Worm (Caenorhabditis elegans) whole organism, early embryonic: ENCODE results near the gene M01F1.4.

Experiments
- B0310.2 ChIP-seq: sonication (generic microtip); optimal IDR thresholded peaks from 2 replicates; lab custom pipeline; 2016; ENCODE audit warnings: mild to moderate bottlenecking, missing genetic modification characterization, missing compliant biosample characterization
- F13C5.2 ChIP-seq: sonication (generic microtip); optimal IDR thresholded peaks from 2 replicates; lab custom pipeline; 2017; ENCODE audit warnings: mild to moderate bottlenecking, missing genetic modification characterization, inconsistent platforms, missing compliant biosample characterization
- aly-1 ChIP-seq: sonication (generic microtip); optimal IDR thresholded peaks from 2 replicates; lab custom pipeline; 2016; ENCODE audit warnings: missing genetic modification characterization, missing compliant biosample characterization
- ama-1 ChIP-seq: fragments of 150-350 bp; optimal IDR thresholded peaks from 2 replicates; lab custom pipeline; 2014
- ceh-13 ChIP-seq: fragments of 200-800 bp; sonication (Bioruptor generic); optimal IDR thresholded peaks from 2 replicates; lab custom pipeline; 2018; ENCODE audit warnings: mild to moderate bottlenecking, missing genetic modification characterization, missing compliant biosample characterization
- ceh-36 ChIP-seq: sonication (generic microtip); optimal IDR thresholded peaks from 2 replicates; lab custom pipeline; 2016; ENCODE audit warnings: missing genetic modification characterization, inconsistent platforms, missing compliant biosample characterization
- ets-7 ChIP-seq: sonication (generic microtip); optimal IDR thresholded peaks from 2 replicates; lab custom pipeline; 2016; ENCODE audit warnings: missing genotype, missing genetic modification characterization, missing compliant biosample characterization
- flt-1 ChIP-seq: fragments of 200-800 bp; sonication (Bioruptor generic); IDR thresholded peaks from 2 replicates; pipeline ENCODE4 v1.3.6; 2022; ENCODE audit warnings: missing genetic modification characterization, missing compliant biosample characterization
- hmbx-1 ChIP-seq: sonication (generic microtip); optimal IDR thresholded peaks from 2 replicates; lab custom pipeline; 2016; ENCODE audit warnings: mild to moderate bottlenecking, missing genetic modification characterization, missing compliant biosample characterization
- hmg-4 ChIP-seq: fragments of 200-800 bp; sonication (Bioruptor generic); optimal IDR thresholded peaks from 2 replicates; lab custom pipeline; 2018; ENCODE audit warnings: mild to moderate bottlenecking, missing genetic modification characterization, missing compliant biosample characterization
- hnd-1 ChIP-seq: sonication (generic microtip); optimal IDR thresholded peaks from 2 replicates; lab custom pipeline; 2016; ENCODE audit warnings: missing genetic modification characterization, missing compliant biosample characterization
- pes-1 ChIP-seq: fragments of 200-800 bp; sonication (Bioruptor generic); IDR thresholded peaks from 2 replicates; pipeline ENCODE4 v1.3.6; 2022; ENCODE audit warnings: missing genetic modification reagents, missing genetic modification characterization, missing compliant biosample characterization
- scrt-1 ChIP-seq: fragments of 200-800 bp; sonication (Bioruptor generic); IDR thresholded peaks from 2 replicates; pipeline ENCODE4 v1.3.6; 2022; ENCODE audit warnings: missing genetic modification characterization, missing compliant biosample characterization
- sea-1 ChIP-seq: fragments of 200-800 bp; sonication (Bioruptor generic); conservative IDR thresholded peaks from 2 replicates; pipeline ENCODE4 v1.3.6; 2022; ENCODE audit warnings: missing genetic modification characterization, missing compliant biosample characterization
- tbx-11 ChIP-seq: fragments of 200-800 bp; sonication (Bioruptor generic); IDR thresholded peaks from 2 replicates; pipeline ENCODE4 v1.3.6; 2022; ENCODE audit warnings: missing genetic modification characterization, missing compliant biosample characterization
- tbx-37 ChIP-seq: fragments of 200-800 bp; sonication (Bioruptor generic); conservative IDR thresholded peaks from 2 replicates; pipeline ENCODE4 v1.3.6; 2022; ENCODE audit warnings: missing genetic modification reagents, missing genetic modification characterization, missing compliant biosample characterization
- tra-4 ChIP-seq: sonication (generic microtip); optimal IDR thresholded peaks from 2 replicates; lab custom pipeline; 2017; ENCODE audit warnings: missing genetic modification characterization, missing compliant biosample characterization

Gene M01F1.4

ce11 chrIII:3478795-3479398, 30.9 kb downstream of the M01F1.4 start:
- no peak for TF ChIP-seq B0310.2
- TF ChIP-seq hmbx-1 (tag; lab: Kevin White, UChicago), result no peak
- no peak for TF ChIP-seq tbx-11
- no peak for TF ChIP-seq scrt-1 (GFP tag; lab: Robert Waterston, UW)
- TF ChIP-seq tbx-37 (GFP tag; lab: Robert Waterston, UW), result no peak
- no peak for TF ChIP-seq aly-1 (tag; lab: Kevin White, UChicago)
- TF ChIP-seq tra-4 (tag; lab: Kevin White, UChicago), result no peak
- no peak for TF ChIP-seq ceh-13
- no peak for TF ChIP-seq hmg-4 (GFP tag; lab: Kevin White, UChicago)
- no peak for TF ChIP-seq sea-1 (GFP tag; lab: Robert Waterston, UW)
- no peak for TF ChIP-seq hnd-1 (tag; lab: Kevin White, UChicago)
- no peak for TF ChIP-seq ama-1 (lab: Kevin White, UChicago)
- TF ChIP-seq ets-7 (tag; lab: Kevin White, UChicago), result no peak
- TF ChIP-seq ceh-36 (tag; lab: Kevin White, UChicago), result no peak
- no peak for TF ChIP-seq F13C5.2 (tag; lab: Kevin White, UChicago)
- TF ChIP-seq pes-1 (GFP tag; lab: Robert Waterston, UW), result no peak
- TF ChIP-seq flt-1 (GFP tag; lab: Robert Waterston, UW), result no peak

ce11 chrIII:3477375-3477774, 32.5 kb downstream of the M01F1.4 start:
- TF ChIP-seq tbx-11 (no peak), hmg-4 (GFP tag; lab: Kevin White, UChicago) (no peak), ceh-36 (tag; lab: Kevin White, UChicago) (peak; percentile 80)

DNA sequence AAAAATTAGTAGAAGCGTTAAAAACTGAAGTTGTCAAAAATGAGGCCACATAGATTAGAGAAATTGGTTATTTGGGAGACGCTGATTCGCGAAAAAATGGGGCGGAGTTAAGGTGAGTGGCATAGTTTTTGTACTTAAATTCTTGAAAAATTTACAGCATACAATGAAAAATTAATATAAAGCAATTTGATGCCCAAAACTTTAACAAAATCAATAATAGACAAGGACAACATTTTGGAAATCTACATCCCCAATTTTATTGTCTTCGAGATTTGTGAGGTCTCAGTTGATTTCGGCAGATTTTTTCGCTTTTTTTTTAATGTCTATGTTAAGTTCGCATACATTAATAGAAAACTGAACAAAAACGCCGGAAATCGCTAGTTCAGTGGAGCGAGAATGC, 33.6 kb downstream of the M01F1.4 start:
- peak; percentile 42 for TF ChIP-seq tra-4 (tag; lab: Kevin White, UChicago)
- TF ChIP-seq scrt-1 (GFP tag; lab: Robert Waterston, UW), result no peak
- TF ChIP-seq hnd-1 (tag; lab: Kevin White, UChicago), result peak; percentile 40
- peak; percentile 42 for TF ChIP-seq ceh-13
- TF ChIP-seq pes-1 (GFP tag; lab: Robert Waterston, UW), result peak; percentile 20; the same call in 1 of the 2 replicates
- TF ChIP-seq F13C5.2 (tag; lab: Kevin White, UChicago), result no peak
- peak; percentile 49 for TF ChIP-seq ets-7 (tag; lab: Kevin White, UChicago)
- TF ChIP-seq flt-1 (GFP tag; lab: Robert Waterston, UW), result no peak
- peak; percentile 56 for TF ChIP-seq hmbx-1 (tag; lab: Kevin White, UChicago)
- peak; percentile 68 for TF ChIP-seq B0310.2

ce11 chrIII:3475497-3475896, 34.3 kb downstream of the M01F1.4 start, which contains the start of gene C34C12.9:
Gene C34C12.9, minus strand, starts transcription at chrIII:3475512.
- TF ChIP-seq tra-4 (tag; lab: Kevin White, UChicago) (no peak), hnd-1 (tag; lab: Kevin White, UChicago) (no peak), pes-1 (GFP tag; lab: Robert Waterston, UW) (no peak), aly-1 (tag; lab: Kevin White, UChicago) (no peak), ceh-36 (tag; lab: Kevin White, UChicago) (no peak), scrt-1 (GFP tag; lab: Robert Waterston, UW) (no peak), ceh-13 (no peak), B0310.2 (no peak), ama-1 (lab: Kevin White, UChicago) (no peak), hmbx-1 (tag; lab: Kevin White, UChicago) (no peak), sea-1 (GFP tag; lab: Robert Waterston, UW) (no peak), hmg-4 (GFP tag; lab: Kevin White, UChicago) (no peak), tbx-11 (no peak), F13C5.2 (tag; lab: Kevin White, UChicago) (no peak)

- TF ChIP-seq flt-1 (GFP tag; lab: Robert Waterston, UW) (no peak), tbx-37 (GFP tag; lab: Robert Waterston, UW) (no peak), B0310.2 (no peak), scrt-1 (GFP tag; lab: Robert Waterston, UW) (no peak)
Observed at ce11 chrIII:3475014-3475413, 34.8 kb downstream of the M01F1.4 start.

DNA sequence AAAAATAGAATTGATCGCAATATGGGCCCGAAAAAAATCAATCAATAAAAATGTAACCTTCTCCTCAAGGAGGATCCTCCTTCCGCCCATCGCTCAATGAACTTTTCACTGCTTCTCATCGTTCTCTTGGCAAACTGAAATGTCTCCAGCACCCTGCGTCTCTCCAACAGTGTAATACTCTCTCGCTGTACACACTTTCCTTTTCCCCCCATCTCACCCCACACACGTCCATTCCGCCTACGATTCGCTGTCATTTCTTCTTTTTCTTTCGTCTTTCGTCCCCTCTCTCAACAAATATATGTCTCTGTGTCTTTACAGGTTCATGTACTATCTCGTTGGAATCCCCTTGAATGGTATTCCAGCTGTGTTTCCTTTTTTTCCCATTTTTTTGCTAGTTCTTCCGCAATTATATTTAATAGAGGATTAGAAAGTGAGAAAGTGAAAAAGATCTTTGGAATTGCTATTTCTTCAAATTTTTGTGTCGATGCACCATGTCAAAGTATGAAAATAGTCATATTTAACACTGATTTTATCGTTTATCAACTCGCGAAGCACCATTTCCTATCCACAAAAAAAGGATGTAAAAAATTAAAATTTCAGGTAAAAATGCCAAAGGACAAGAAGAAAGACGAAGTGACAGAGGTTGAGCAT, 38.3 kb downstream of the M01F1.4 start, which contains the start of gene rsu-1:
Gene rsu-1 (plus strand): TSS at position 601 of the 651 bp plus-strand sequence.
- TF ChIP-seq aly-1 (tag; lab: Kevin White, UChicago) (no peak), F13C5.2 (tag; lab: Kevin White, UChicago) (peak; percentile 26)

DNA sequence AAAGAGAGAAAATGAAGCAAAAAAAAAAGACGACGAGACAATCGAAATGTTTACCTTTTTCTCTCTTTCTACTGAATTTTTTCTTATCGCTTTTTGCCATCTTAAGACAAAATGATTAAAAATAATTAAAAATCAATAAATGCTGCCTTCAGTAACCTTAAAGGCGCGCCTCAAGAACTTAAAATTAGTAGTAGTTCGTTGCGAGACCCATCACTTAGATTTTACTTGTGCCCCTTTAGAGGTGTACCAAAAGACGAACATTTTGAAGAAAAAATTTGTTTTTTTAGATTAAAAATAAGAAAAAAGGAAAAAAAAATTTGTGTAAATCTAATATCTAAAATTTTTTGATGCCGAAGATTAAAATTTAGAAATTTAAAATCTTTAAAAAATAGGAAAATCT, 38.9 kb downstream of the M01F1.4 start:
- TF ChIP-seq hnd-1 (tag; lab: Kevin White, UChicago) (no peak), sea-1 (GFP tag; lab: Robert Waterston, UW) (no peak), F13C5.2 (tag; lab: Kevin White, UChicago) (no peak), tbx-37 (GFP tag; lab: Robert Waterston, UW) (no peak), tra-4 (tag; lab: Kevin White, UChicago) (no peak), flt-1 (GFP tag; lab: Robert Waterston, UW) (no peak), tbx-11 (no peak), pes-1 (GFP tag; lab: Robert Waterston, UW) (no peak), ceh-13 (no peak), hmbx-1 (tag; lab: Kevin White, UChicago) (no peak), hmg-4 (GFP tag; lab: Kevin White, UChicago) (no peak)
